Worm (Caenorhabditis elegans) whole organism, late embryonic: ENCODE results near the gene str-131.

Experiments used
- ama-1 ChIP-seq: fragments of 150-350 bp; optimal IDR thresholded peaks from 2 replicates; lab custom pipeline; 2014
- ceh-34 ChIP-seq: sonication (generic microtip); optimal IDR thresholded peaks from 2 replicates; lab custom pipeline; 2016; ENCODE audit warnings: mild to moderate bottlenecking, missing genetic modification characterization, missing compliant biosample characterization
- elt-4 ChIP-seq: sonication (generic microtip); optimal IDR thresholded peaks from 2 replicates; lab custom pipeline; 2016; ENCODE audit warnings: missing genetic modification characterization, missing compliant biosample characterization
- nfya-1 ChIP-seq: sonication (generic microtip); optimal IDR thresholded peaks from 2 replicates; lab custom pipeline; 2017; ENCODE audit warnings: missing genetic modification characterization, mild to moderate bottlenecking, missing compliant biosample characterization, antibody characterized with exemption, moderate library complexity
- pha-4 ChIP-seq: fragments of 150-350 bp; optimal IDR thresholded peaks from 2 replicates; lab custom pipeline; 2018; ENCODE audit warnings: missing biosample characterization, missing genetic modification reagents, missing genetic modification characterization

ce11 chrV:8130149-8130661, 48.7 kb upstream of the str-131 start, which contains the start of gene snap-1:
- TF ChIP-seq elt-4 (tag; lab: Kevin White, UChicago) (no peak), nfya-1 (tag; lab: Kevin White, UChicago) (peak; percentile 26), pha-4 (tag; lab: Kevin White, UChicago) (no peak), ceh-34 (tag; lab: Kevin White, UChicago) (peak; percentile 21), ama-1 (lab: Kevin White, UChicago) (no peak)
